Worm (Caenorhabditis elegans) whole organism, L2 larva: Measurements from ENCODE around the gene C25F6.8.
A peak's percentile ranks its signal among the peaks of the same experiment; 100 is the strongest.

ENCODE experiments used
- C34F6.9 ChIP-seq: fragments of 150-350 bp; optimal IDR thresholded peaks from 2 replicates; lab custom pipeline; 2014; ENCODE audit warnings: missing biosample characterization, missing genetic modification characterization
- F13H6.1 ChIP-seq: sonication (generic microtip); optimal IDR thresholded peaks from 2 replicates; lab custom pipeline; 2016; ENCODE audit warnings: missing genetic modification characterization, missing compliant biosample characterization
- R02D3.7 ChIP-seq: fragments of 150-350 bp; optimal IDR thresholded peaks from 2 replicates; lab custom pipeline; 2014; ENCODE audit warnings: missing biosample characterization, missing genetic modification characterization
- Y55F3AM.14 ChIP-seq: fragments of 200-800 bp; sonication (Bioruptor generic); optimal IDR thresholded peaks from 2 replicates; lab custom pipeline; 2018; ENCODE audit warnings: mild to moderate bottlenecking, missing genetic modification characterization, missing compliant biosample characterization
- ZK546.5 ChIP-seq: sonication (generic microtip); optimal IDR thresholded peaks from 2 replicates; lab custom pipeline; 2017; ENCODE audit warnings: missing biosample characterization, missing genetic modification characterization
- alr-1 ChIP-seq: fragments of 150-350 bp; optimal IDR thresholded peaks from 2 replicates; lab custom pipeline; 2014; ENCODE audit warnings: missing biosample characterization, missing genetic modification characterization
- aly-2 ChIP-seq: fragments of 150-350 bp; optimal IDR thresholded peaks from 2 replicates; lab custom pipeline; 2014; ENCODE audit warnings: missing biosample characterization, missing genetic modification characterization
- ama-1 ChIP-seq: fragments of 150-350 bp; optimal IDR thresholded peaks from 2 replicates; lab custom pipeline; 2018; ENCODE audit warnings: inconsistent platforms
- blmp-1 ChIP-seq: sonication (generic microtip); optimal IDR thresholded peaks from 2 replicates; lab custom pipeline; 2017; ENCODE audit warnings: missing genetic modification characterization, mild to moderate bottlenecking, missing compliant biosample characterization, antibody characterized with exemption, moderate library complexity; ENCODE audit not compliant: insufficient read depth
- ceh-16 ChIP-seq: fragments of 150-350 bp; optimal IDR thresholded peaks from 2 replicates; lab custom pipeline; 2014; ENCODE audit warnings: missing biosample characterization, missing genetic modification characterization
- ceh-82 ChIP-seq: fragments of 150-350 bp; optimal IDR thresholded peaks from 2 replicates; lab custom pipeline; 2014; ENCODE audit warnings: missing biosample characterization, missing genetic modification characterization
- crh-2 ChIP-seq: sonication (generic microtip); optimal IDR thresholded peaks from 2 replicates; lab custom pipeline; 2017; ENCODE audit warnings: missing biosample characterization, missing genetic modification characterization
- dmd-4 ChIP-seq: sonication (generic microtip); optimal IDR thresholded peaks from 2 replicates; lab custom pipeline; 2017; ENCODE audit warnings: missing biosample characterization, missing genetic modification characterization
- egl-27 ChIP-seq: sonication (generic microtip); optimal IDR thresholded peaks from 3 replicates; lab custom pipeline; 2017; ENCODE audit warnings: missing biosample characterization, missing genetic modification reagents, missing genetic modification characterization
- elt-1 ChIP-seq: fragments of 150-350 bp; optimal IDR thresholded peaks from 2 replicates; lab custom pipeline; 2014; ENCODE audit warnings: missing biosample characterization, missing genetic modification characterization
- elt-3 ChIP-seq: sonication (generic microtip); optimal IDR thresholded peaks from 2 replicates; lab custom pipeline; 2017; ENCODE audit warnings: missing biosample characterization, missing genetic modification characterization
- fos-1 ChIP-seq: fragments of 150-350 bp; optimal IDR thresholded peaks from 2 replicates; lab custom pipeline; 2014; ENCODE audit warnings: missing biosample characterization, missing genetic modification characterization
- gmeb-1 ChIP-seq: fragments of 150-350 bp; optimal IDR thresholded peaks from 2 replicates; lab custom pipeline; 2014; ENCODE audit warnings: missing biosample characterization, missing genetic modification characterization
- lin-11 ChIP-seq: fragments of 150-350 bp; sonication (generic microtip); optimal IDR thresholded peaks from 2 replicates; lab custom pipeline; 2014; ENCODE audit warnings: missing biosample characterization, missing genetic modification characterization, inconsistent platforms, mixed read lengths
- lin-39 ChIP-seq: fragments of 150-350 bp; optimal IDR thresholded peaks from 2 replicates; lab custom pipeline; 2014; ENCODE audit warnings: missing biosample characterization, missing genetic modification reagents, missing genetic modification characterization
- lsy-2 ChIP-seq, 2 experiments: fragments of 150-350 bp in 1 of 2; sonication (generic microtip) in 1 of 2; optimal IDR thresholded peaks; 2 replicates each; lab custom pipeline; 2014 to 2017; ENCODE audit warnings: missing biosample characterization in 2 of 2, missing genetic modification characterization in 2 of 2
- mab-5 ChIP-seq: fragments of 150-350 bp; optimal IDR thresholded peaks from 2 replicates; lab custom pipeline; 2014; ENCODE audit warnings: missing biosample characterization, missing genetic modification characterization
- mbf-1 ChIP-seq: sonication (generic microtip); optimal IDR thresholded peaks from 2 replicates; lab custom pipeline; 2017; ENCODE audit warnings: missing biosample characterization, missing genetic modification characterization
- mdl-1 ChIP-seq, 2 experiments: fragments of 150-350 bp in 1 of 2; sonication (generic microtip) in 1 of 2; optimal IDR thresholded peaks; 2 replicates each; lab custom pipeline; 2017; ENCODE audit warnings: missing biosample characterization in 2 of 2, missing genetic modification characterization in 2 of 2
- nhr-10 ChIP-seq: sonication (generic microtip); optimal IDR thresholded peaks from 2 replicates; lab custom pipeline; 2017; ENCODE audit warnings: missing biosample characterization, missing genetic modification characterization
- nhr-11 ChIP-seq: fragments of 150-350 bp; optimal IDR thresholded peaks from 2 replicates; lab custom pipeline; 2014; ENCODE audit warnings: missing biosample characterization, missing genetic modification characterization
- nhr-12 ChIP-seq: fragments of 150-350 bp; optimal IDR thresholded peaks from 2 replicates; lab custom pipeline; 2014; ENCODE audit warnings: missing biosample characterization, missing genetic modification characterization
- nhr-129 ChIP-seq: fragments of 150-350 bp; optimal IDR thresholded peaks from 2 replicates; lab custom pipeline; 2014; ENCODE audit warnings: missing biosample characterization, missing genetic modification characterization
- nhr-21 ChIP-seq: fragments of 150-350 bp; optimal IDR thresholded peaks from 2 replicates; lab custom pipeline; 2014; ENCODE audit warnings: missing biosample characterization, missing genetic modification characterization
- nhr-23 ChIP-seq: fragments of 150-350 bp; optimal IDR thresholded peaks from 2 replicates; lab custom pipeline; 2014; ENCODE audit warnings: missing biosample characterization, missing genetic modification reagents, missing genetic modification characterization
- nhr-237 ChIP-seq: fragments of 150-350 bp; optimal IDR thresholded peaks from 2 replicates; lab custom pipeline; 2014; ENCODE audit warnings: missing biosample characterization, missing genetic modification characterization
- nhr-25 ChIP-seq: fragments of 150-350 bp; sonication (generic microtip); optimal IDR thresholded peaks from 3 replicates; lab custom pipeline; 2014; ENCODE audit warnings: missing biosample characterization, missing genetic modification characterization
- nhr-6 ChIP-seq: fragments of 150-350 bp; optimal IDR thresholded peaks from 2 replicates; lab custom pipeline; 2014; ENCODE audit warnings: missing biosample characterization, missing genetic modification characterization
- nhr-77 ChIP-seq: fragments of 150-350 bp; optimal IDR thresholded peaks from 2 replicates; lab custom pipeline; 2014; ENCODE audit warnings: missing biosample characterization, missing genetic modification characterization
- peb-1 ChIP-seq: fragments of 150-350 bp; optimal IDR thresholded peaks from 2 replicates; lab custom pipeline; 2014; ENCODE audit warnings: missing biosample characterization, missing genetic modification characterization
- sem-4 ChIP-seq: fragments of 150-350 bp; optimal IDR thresholded peaks from 2 replicates; lab custom pipeline; 2014; ENCODE audit warnings: missing biosample characterization, missing genetic modification reagents, missing genetic modification characterization
- skn-1 ChIP-seq: sonication (generic microtip); optimal IDR thresholded peaks from 2 replicates; lab custom pipeline; 2017; ENCODE audit warnings: missing biosample characterization, missing genetic modification characterization
- sma-3 ChIP-seq: sonication (generic microtip); optimal IDR thresholded peaks from 2 replicates; lab custom pipeline; 2016; ENCODE audit warnings: missing genetic modification reagents, missing genetic modification characterization, missing compliant biosample characterization
- sma-9 ChIP-seq, 2 experiments: fragments of 150-350 bp in 1 of 2; sonication (generic microtip) in 1 of 2; optimal IDR thresholded peaks; 2 replicates each; lab custom pipeline; 2014 to 2016; ENCODE audit warnings: missing genetic modification characterization in 2 of 2, mild to moderate bottlenecking in 1 of 2, missing biosample characterization in 1 of 2, missing compliant biosample characterization in 1 of 2, missing genetic modification reagents in 1 of 2, moderate library complexity in 1 of 2
- snpc-4 ChIP-seq: fragments of 150-350 bp; optimal IDR thresholded peaks from 2 replicates; lab custom pipeline; 2014; ENCODE audit warnings: missing biosample characterization, missing genetic modification characterization
- unc-39 ChIP-seq: fragments of 150-350 bp; optimal IDR thresholded peaks from 2 replicates; lab custom pipeline; 2014; ENCODE audit warnings: missing biosample characterization, missing genetic modification characterization
- unc-55 ChIP-seq: fragments of 150-350 bp; sonication (generic microtip); optimal IDR thresholded peaks from 3 replicates; lab custom pipeline; 2014; ENCODE audit warnings: missing biosample characterization, missing genetic modification reagents, missing genetic modification characterization
- unc-62 ChIP-seq: fragments of 150-350 bp; optimal IDR thresholded peaks from 2 replicates; lab custom pipeline; 2014; ENCODE audit warnings: missing biosample characterization, missing genetic modification reagents, missing genetic modification characterization
- zag-1 ChIP-seq: fragments of 150-350 bp; optimal IDR thresholded peaks from 2 replicates; lab custom pipeline; 2014; ENCODE audit warnings: missing biosample characterization, missing genetic modification characterization
- ztf-1 ChIP-seq: fragments of 200-800 bp; sonication (Bioruptor generic); conservative IDR thresholded peaks from 2 replicates; pipeline ENCODE4 v1.3.6; 2022; ENCODE audit warnings: missing genetic modification characterization, missing compliant biosample characterization
- ztf-11 ChIP-seq: sonication (generic microtip); optimal IDR thresholded peaks from 2 replicates; lab custom pipeline; 2017; ENCODE audit warnings: missing biosample characterization, missing genetic modification characterization
- ztf-4 ChIP-seq: fragments of 150-350 bp; optimal IDR thresholded peaks from 2 replicates; lab custom pipeline; 2014; ENCODE audit warnings: missing biosample characterization, missing genetic modification characterization

C25F6.8 gene

DNA sequence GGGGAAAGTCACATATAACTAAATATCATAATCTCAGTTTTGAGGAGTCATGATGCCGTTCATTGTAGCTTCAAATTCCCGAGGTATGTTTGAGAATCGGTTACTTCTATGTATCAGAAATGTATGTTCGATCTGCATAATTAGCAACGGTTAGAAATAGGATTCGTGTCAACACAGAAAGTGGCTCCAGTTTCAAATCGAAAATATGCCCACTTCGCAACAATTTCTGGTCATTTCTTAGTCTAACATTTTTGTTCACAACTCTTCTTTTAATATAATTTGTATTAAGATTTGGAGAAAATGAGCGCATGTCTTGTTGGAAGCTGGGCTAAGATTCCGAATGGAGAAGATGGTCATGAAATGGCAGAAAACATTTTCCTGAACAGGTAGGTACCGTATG lies 34.5 kb upstream of the C25F6.8 start, which contains the start of gene pks-1:
Gene pks-1, plus strand, starts transcription at position 301 of the 400 bp plus-strand sequence.
- TF ChIP-seq nhr-10 (tag; lab: Kevin White, UChicago), result no peak
- TF ChIP-seq ztf-11 (tag; lab: Kevin White, UChicago), result no peak
- no peak for TF ChIP-seq nhr-23 (tag; lab: Kevin White, UChicago)

DNA sequence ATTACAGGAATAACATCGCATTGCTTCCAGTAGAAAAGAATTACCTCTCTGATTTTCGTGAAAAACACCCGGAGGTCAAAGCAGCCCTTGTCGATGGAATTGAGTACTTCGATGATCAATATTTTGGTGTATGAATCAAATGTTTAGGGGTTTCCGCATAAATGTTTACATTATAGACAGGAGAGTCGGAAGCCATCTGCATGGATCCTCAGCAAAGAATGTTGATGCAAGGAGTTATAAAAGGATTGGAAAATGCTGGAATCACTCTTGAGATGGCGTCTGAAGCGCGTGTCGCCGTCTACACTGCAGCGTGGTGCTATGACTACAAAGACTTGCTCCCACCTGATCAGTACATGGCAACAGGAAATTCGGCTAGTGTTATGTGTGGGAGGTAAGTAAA lies 33.8 kb upstream of the C25F6.8 start, which contains the start of gene C41A3.2:
Gene C41A3.2, minus strand, starts transcription at position 101 of the 400 bp plus-strand sequence.
- TF ChIP-seq ceh-82 (tag; lab: Kevin White, UChicago) (no peak), crh-2 (tag; lab: Kevin White, UChicago) (no peak), nhr-129 (tag; lab: Kevin White, UChicago) (no peak), unc-62 (GFP tag; lab: Kevin White, UChicago) (no peak), ama-1 (no peak), lin-11 (tag; lab: Kevin White, UChicago) (no peak), unc-39 (no peak), sma-9 (GFP tag; optimal IDR thresholded peaks at IDR 0.05; lab: Kevin White, UChicago) (no peak), sma-9 (tag; optimal IDR thresholded peaks at IDR 0.05; lab: Kevin White, UChicago) (no peak), unc-55 (no peak), egl-27 (tag; lab: Kevin White, UChicago) (no peak), R02D3.7 (tag; lab: Kevin White, UChicago) (no peak), nhr-237 (tag; lab: Kevin White, UChicago) (no peak)

DNA sequence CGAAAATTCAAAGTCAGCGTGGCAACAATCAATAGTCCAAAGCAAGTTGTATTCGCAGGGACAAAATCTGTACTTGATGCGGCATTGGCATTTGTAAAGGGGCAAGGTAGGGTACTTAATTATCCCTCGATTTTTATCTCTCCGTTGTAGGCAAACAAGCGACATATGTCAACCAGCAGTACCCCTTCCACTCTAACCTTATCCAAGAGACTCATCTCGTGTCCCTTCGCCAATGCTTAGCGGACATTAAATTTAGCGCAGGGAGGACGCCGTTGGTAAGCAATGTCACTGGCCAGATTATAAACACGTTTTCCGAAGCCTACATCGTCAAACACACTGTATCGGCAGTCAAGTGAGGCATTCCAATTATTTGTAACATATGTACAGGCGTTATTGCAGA lies 18.7 kb upstream of the C25F6.8 start:
- TF ChIP-seq nhr-11 (tag; lab: Kevin White, UChicago) (peak; percentile 76), snpc-4 (no peak), nhr-12 (peak; percentile 58), alr-1 (tag; lab: Kevin White, UChicago) (peak; percentile 83), egl-27 (tag; lab: Kevin White, UChicago) (peak; percentile 90), unc-39 (peak; percentile 93), sem-4 (tag; lab: Kevin White, UChicago) (peak; percentile 98), ama-1 (no peak), nhr-237 (tag; lab: Kevin White, UChicago) (peak; percentile 93), sma-9 (GFP tag; optimal IDR thresholded peaks at IDR 0.05; lab: Kevin White, UChicago) (peak; percentile 97), sma-9 (tag; optimal IDR thresholded peaks at IDR 0.05; lab: Kevin White, UChicago) (no peak), nhr-23 (tag; lab: Kevin White, UChicago) (no peak), lin-39 (tag; lab: Kevin White, UChicago) (peak; percentile 95), nhr-77 (peak; percentile 96), R02D3.7 (tag; lab: Kevin White, UChicago) (peak; percentile 74), sma-3 (GFP tag; lab: Kevin White, UChicago) (peak; percentile 99), nhr-25 (tag; lab: Kevin White, UChicago) (peak; percentile 98), nhr-6 (tag; lab: Kevin White, UChicago) (peak; percentile 98), elt-3 (no peak), crh-2 (tag; lab: Kevin White, UChicago) (peak; percentile 99), elt-1 (no peak), lin-11 (tag; lab: Kevin White, UChicago) (peak; percentile 98), peb-1 (tag; lab: Kevin White, UChicago) (peak; percentile 82), aly-2 (tag; lab: Kevin White, UChicago) (peak; percentile 95), C34F6.9 (peak; percentile 96), ceh-16 (peak; percentile 99), mbf-1 (tag; lab: Kevin White, UChicago) (peak; percentile 68), mdl-1 (tag; optimal IDR thresholded peaks at IDR 0.05; lab: Kevin White, UChicago) (peak in 1 of 2 experiments; percentile 89), ceh-82 (tag; lab: Kevin White, UChicago) (peak; percentile 94), ztf-11 (tag; lab: Kevin White, UChicago) (peak; percentile 51), lsy-2 (tag; optimal IDR thresholded peaks at IDR 0.05; lab: Kevin White, UChicago) (peak; percentile 93 to 95), nhr-21 (peak; percentile 99), nhr-10 (tag; lab: Kevin White, UChicago) (peak; percentile 96), Y55F3AM.14 (GFP tag; lab: Kevin White, UChicago) (peak; percentile 89), dmd-4 (peak; percentile 73), gmeb-1 (tag; lab: Kevin White, UChicago) (peak; percentile 93), skn-1 (tag; lab: Kevin White, UChicago) (peak; percentile 66), ztf-4 (tag; lab: Kevin White, UChicago) (peak; percentile 94), ztf-1 (GFP tag; lab: Robert Waterston, UW) (no peak), nhr-129 (tag; lab: Kevin White, UChicago) (peak; percentile 100), blmp-1 (tag; lab: Kevin White, UChicago) (peak; percentile 86), unc-55 (peak; percentile 99), fos-1 (tag; lab: Kevin White, UChicago) (peak; percentile 98), unc-62 (GFP tag; lab: Kevin White, UChicago) (peak; percentile 84), mab-5 (tag; lab: Kevin White, UChicago) (peak; percentile 96), zag-1 (tag; lab: Kevin White, UChicago) (peak; percentile 96), F13H6.1 (tag; lab: Kevin White, UChicago) (peak; percentile 99), ZK546.5 (tag; lab: Kevin White, UChicago) (peak; percentile 69)
